Fruit fly (Drosophila melanogaster): ENCODE data around the gene shtd.
A peak's percentile ranks its signal among the peaks of the same experiment; 100 is the strongest.

shtd gene

dm6 chrX:15497440-15498271, 35.4 kb upstream of the shtd start (continued):
- TF ChIP-seq CG17385 (GFP tag; optimal IDR thresholded peaks at IDR 0.05) (no peak), hkb (optimal IDR thresholded peaks at IDR 0.05) (no peak), hkb (GFP tag; IDR thresholded peaks at IDR 0.05) (no peak), CG13287 (GFP tag; IDR thresholded peaks at IDR 0.05; ENCODE audit: partially characterized antibody) (no peak), oc (tag; optimal IDR thresholded peaks at IDR 0.05) (no peak), CG13624 (GFP tag; optimal IDR thresholded peaks at IDR 0.05) (no peak), CG7928 (GFP tag; optimal IDR thresholded peaks at IDR 0.05) (no peak), crc (GFP tag; optimal IDR thresholded peaks at IDR 0.05) (no peak), CG12155 (GFP tag; optimal IDR thresholded peaks at IDR 0.05) (no peak), Dip2 (GFP tag; IDR thresholded peaks at IDR 0.05) (no peak), CG2712 (tag; optimal IDR thresholded peaks at IDR 0.05) (peak; percentile 41), ftz-f1 (GFP tag; optimal IDR thresholded peaks at IDR 0.05) (no peak), CG1792 (GFP tag; optimal IDR thresholded peaks at IDR 0.05) (no peak), Sin3A (optimal IDR thresholded peaks at IDR 0.05) (no peak), row (GFP tag; IDR thresholded peaks at IDR 0.05) (peak; percentile 46), CG11504 (tag; optimal IDR thresholded peaks at IDR 0.05) (peak; percentile 1), vnd (GFP tag; IDR thresholded peaks at IDR 0.05; ENCODE audit: partially characterized antibody) (no peak), CG10321 (GFP tag; IDR thresholded peaks at IDR 0.05) (no peak), pho (GFP tag; optimal IDR thresholded peaks at IDR 0.05) (no peak), CG10274 (GFP tag; optimal IDR thresholded peaks at IDR 0.05) (no peak), Fer1 (GFP tag; optimal IDR thresholded peaks at IDR 0.05) (no peak), GATAe (GFP tag; conservative IDR thresholded peaks at IDR 0.05) (no peak), phol (tag; optimal IDR thresholded peaks at IDR 0.05) (peak; percentile 8), Drgx (GFP tag; IDR thresholded peaks at IDR 0.05) (peak; percentile 8; the same call in 1 of the 2 replicates), CG15514 (GFP tag; optimal IDR thresholded peaks at IDR 0.05) (no peak), CG11247 (GFP tag; IDR thresholded peaks at IDR 0.05) (no peak), CG17912 (GFP tag; optimal IDR thresholded peaks at IDR 0.05) (no peak), Doc3 (GFP tag; IDR thresholded peaks at IDR 0.05; ENCODE audit: partially characterized antibody) (no peak), Awh (GFP tag; IDR thresholded peaks at IDR 0.05) (no peak), BtbVII (GFP tag; optimal IDR thresholded peaks at IDR 0.05) (peak; percentile 22), ci (GFP tag; IDR thresholded peaks at IDR 0.05) (no peak), CG4730 (GFP tag; IDR thresholded peaks at IDR 0.05) (no peak), CG3163 (GFP tag; optimal IDR thresholded peaks at IDR 0.05) (no peak), ac (GFP tag; optimal IDR thresholded peaks at IDR 0.05) (peak; percentile 13), tin (GFP tag; optimal IDR thresholded peaks at IDR 0.05) (no peak), Pdp1 (GFP tag; optimal IDR thresholded peaks at IDR 0.05) (no peak), CG6683 (GFP tag; optimal IDR thresholded peaks at IDR 0.05) (no peak), tap (tag; optimal IDR thresholded peaks at IDR 0.05) (no peak), CHES-1-like (GFP tag; optimal IDR thresholded peaks at IDR 0.05) (no peak), CG2875 (GFP tag; optimal IDR thresholded peaks at IDR 0.05) (peak; percentile 55), Lhr (GFP tag; optimal IDR thresholded peaks at IDR 0.05) (no peak), az2 (GFP tag; optimal IDR thresholded peaks at IDR 0.05) (no peak), CG16813 (GFP tag; IDR thresholded peaks at IDR 0.05; ENCODE audit: partially characterized antibody) (no peak), CG2120 (GFP tag; optimal IDR thresholded peaks at IDR 0.05) (no peak), ab (GFP tag; optimal IDR thresholded peaks at IDR 0.05) (no peak), Hsf (GFP tag; optimal IDR thresholded peaks at IDR 0.05) (no peak), cwo (GFP tag; optimal IDR thresholded peaks at IDR 0.05) (no peak), Ets97D (GFP tag; optimal IDR thresholded peaks at IDR 0.05) (no peak), CG7786 (GFP tag; optimal IDR thresholded peaks at IDR 0.05) (no peak), ewg (GFP tag; optimal IDR thresholded peaks at IDR 0.05) (no peak)

Measured in whole organism, embryonic.